Fruit fly (Drosophila melanogaster) whole organism, pupa: ENCODE results near the gene CG6661.

Source experiments
- CG10348 ChIP-seq: fragments of 200-800 bp; sonication (Bioruptor generic); IDR thresholded peaks from 2 replicates; pipeline ENCODE4 v1.3.6; 2022; ENCODE audit warnings: missing biosample characterization, missing genetic modification characterization
- CG12605 ChIP-seq: fragments of 200-800 bp; sonication (Bioruptor generic); IDR thresholded peaks from 2 replicates; pipeline ENCODE4 v1.3.6; 2022; ENCODE audit warnings: missing biosample characterization, missing genetic modification characterization
- CG13204 ChIP-seq: fragments of 200-800 bp; sonication (Bioruptor generic); optimal IDR thresholded peaks from 2 replicates; lab custom pipeline; 2018; ENCODE audit warnings: missing biosample characterization, mild to moderate bottlenecking, missing genetic modification characterization, moderate library complexity
- CG14655 ChIP-seq: fragments of 200-800 bp; sonication (Bioruptor generic); optimal IDR thresholded peaks from 3 replicates; lab custom pipeline; 2017; ENCODE audit warnings: mild to moderate bottlenecking, missing biosample characterization, missing genetic modification reagents, missing genetic modification characterization
- CG15710 ChIP-seq: fragments of 200-800 bp; sonication (Bioruptor generic); optimal IDR thresholded peaks from 2 replicates; lab custom pipeline; 2018; ENCODE audit warnings: missing biosample characterization, mild to moderate bottlenecking, missing genetic modification characterization, moderate library complexity
- CG17806 ChIP-seq: fragments of 200-800 bp; sonication (Bioruptor generic); optimal IDR thresholded peaks from 2 replicates; lab custom pipeline; 2018; ENCODE audit warnings: missing biosample characterization, mild to moderate bottlenecking, missing genetic modification characterization, moderate library complexity
- CG32121 ChIP-seq: fragments of 200-800 bp; sonication (Bioruptor generic); IDR thresholded peaks from 2 replicates; pipeline ENCODE4 v1.3.6; 2022; ENCODE audit warnings: missing biosample characterization, missing genetic modification characterization
- CG34367 ChIP-seq: fragments of 200-800 bp; sonication (Bioruptor generic); optimal IDR thresholded peaks from 2 replicates; lab custom pipeline; 2018; ENCODE audit warnings: missing biosample characterization, mild to moderate bottlenecking, missing genetic modification characterization
- CG4496 ChIP-seq: fragments of 200-800 bp; sonication (Bioruptor generic); IDR thresholded peaks from 3 replicates; pipeline ENCODE4 v1.3.6; 2022; ENCODE audit warnings: missing biosample characterization, missing genetic modification characterization
- CG8159 ChIP-seq: fragments of 200-800 bp; sonication (Bioruptor generic); optimal IDR thresholded peaks from 3 replicates; lab custom pipeline; 2018; ENCODE audit warnings: missing biosample characterization, mild to moderate bottlenecking, missing genetic modification characterization, moderate library complexity
- CG8301 ChIP-seq: fragments of 200-800 bp; sonication (Bioruptor generic); optimal IDR thresholded peaks from 2 replicates; lab custom pipeline; 2018; ENCODE audit warnings: missing biosample characterization, mild to moderate bottlenecking, missing genetic modification characterization
- CG9948 ChIP-seq: fragments of 200-800 bp; sonication (Bioruptor generic); optimal IDR thresholded peaks from 2 replicates; lab custom pipeline; 2018; ENCODE audit warnings: missing biosample characterization, mild to moderate bottlenecking, missing genetic modification characterization, moderate library complexity
- D1 ChIP-seq: fragments of 200-800 bp; sonication (Bioruptor generic); optimal IDR thresholded peaks from 2 replicates; lab custom pipeline; 2018; ENCODE audit warnings: missing biosample characterization, mild to moderate bottlenecking, missing genetic modification characterization, moderate library complexity
- EcR ChIP-seq: fragments of 200-800 bp; sonication (Bioruptor generic); optimal IDR thresholded peaks from 3 replicates; lab custom pipeline; 2019; ENCODE audit warnings: missing biosample characterization, missing genetic modification characterization, mild to moderate bottlenecking, moderate library complexity, missing genetic modification reagents
- Ets98B ChIP-seq: fragments of 200-800 bp; sonication (Bioruptor generic); IDR thresholded peaks from 2 replicates; pipeline ENCODE4 v1.3.6; 2022; ENCODE audit warnings: missing biosample characterization, missing genetic modification characterization
- Pif1A ChIP-seq: fragments of 200-800 bp; sonication (Bioruptor generic); optimal IDR thresholded peaks from 3 replicates; lab custom pipeline; 2016; ENCODE audit warnings: missing biosample characterization, missing genetic modification characterization
- Pif1B ChIP-seq: fragments of 200-800 bp; sonication (Bioruptor generic); optimal IDR thresholded peaks from 3 replicates; lab custom pipeline; 2016; ENCODE audit warnings: missing biosample characterization, missing genetic modification characterization
- Snoo ChIP-seq: fragments of 200-800 bp; sonication (Bioruptor generic); optimal IDR thresholded peaks from 3 replicates; lab custom pipeline; 2017; ENCODE audit warnings: missing biosample characterization, mild to moderate bottlenecking, missing genetic modification characterization, inconsistent platforms
- fd96Ca ChIP-seq: fragments of 200-800 bp; sonication (Bioruptor generic); IDR thresholded peaks from 3 replicates; pipeline ENCODE4 v1.3.6; 2022; ENCODE audit warnings: missing biosample characterization, missing genetic modification characterization
- gl ChIP-seq: fragments of 200-800 bp; sonication (Bioruptor generic); optimal IDR thresholded peaks from 2 replicates; lab custom pipeline; 2018; ENCODE audit warnings: missing biosample characterization, mild to moderate bottlenecking, missing genetic modification characterization
- rn ChIP-seq: fragments of 200-800 bp; sonication (Bioruptor generic); IDR thresholded peaks from 2 replicates; pipeline ENCODE4 v1.3.6; 2022; ENCODE audit warnings: missing biosample characterization, missing genetic modification characterization

The CG6661 gene

DNA sequence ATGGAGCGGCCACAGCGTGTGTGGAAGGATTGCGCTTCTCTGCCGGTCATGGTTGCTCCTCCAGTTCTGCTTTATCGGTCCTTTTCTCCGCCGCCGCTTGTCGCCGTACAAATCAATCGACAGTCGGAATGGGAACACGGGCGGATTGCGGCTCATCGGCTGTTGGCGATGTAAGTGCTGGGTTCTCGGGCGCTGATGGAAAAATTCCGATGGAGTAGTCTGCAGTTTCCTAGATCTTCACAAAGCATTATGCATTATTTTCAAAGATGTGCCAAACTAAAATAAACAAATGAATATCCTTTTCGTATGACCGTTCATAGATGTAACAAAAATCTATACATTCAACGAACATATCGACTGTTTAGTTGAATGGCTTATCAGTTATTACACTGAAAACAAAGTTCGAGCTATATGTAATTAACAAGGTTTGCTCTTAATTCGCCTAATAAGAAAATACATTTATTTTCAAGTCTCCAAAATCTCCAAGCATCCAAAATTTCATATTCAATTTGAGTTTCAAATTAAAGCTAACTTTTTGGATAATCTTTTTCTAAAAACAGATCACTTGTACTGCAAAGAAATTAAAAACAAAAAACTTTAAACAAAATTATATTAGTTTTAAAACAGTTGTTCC lies 15.2 kb downstream of the CG6661 start, which contains the start of gene Neurl4:
Gene Neurl4 (minus strand): TSS at position 273 of the 634 bp plus-strand sequence.
- TF ChIP-seq CG8301 (tag; lab: Kevin White, UChicago): no peak
- TF ChIP-seq CG14655: no peak
- TF ChIP-seq gl (tag; lab: Kevin White, UChicago): peak; percentile 68
- no peak for TF ChIP-seq D1
- peak; percentile 65 for TF ChIP-seq Ets98B
- peak; percentile 84 for TF ChIP-seq CG9948
- TF ChIP-seq CG13204 (GFP tag; lab: Kevin White, UChicago): no peak
- no peak for TF ChIP-seq Pif1A (GFP tag; lab: Kevin White, UChicago)
- peak; percentile 81 for TF ChIP-seq CG34367 (tag; lab: Kevin White, UChicago)
- TF ChIP-seq Snoo: peak; percentile 75
- TF ChIP-seq CG12605: peak; percentile 80
- TF ChIP-seq CG4496: peak; percentile 62; the same call in 2 of the 3 replicates
- peak; percentile 82 for TF ChIP-seq CG32121
- no peak for TF ChIP-seq fd96Ca
- no peak for TF ChIP-seq CG10348 (GFP tag; lab: Robert Waterston, UW)
- TF ChIP-seq CG17806 (tag; lab: Kevin White, UChicago): peak; percentile 89
- no peak for TF ChIP-seq EcR (GFP tag; lab: Kevin White, UChicago)
- TF ChIP-seq CG15710: peak; percentile 81
- TF ChIP-seq, all 21 proteins: peak for 10

DNA sequence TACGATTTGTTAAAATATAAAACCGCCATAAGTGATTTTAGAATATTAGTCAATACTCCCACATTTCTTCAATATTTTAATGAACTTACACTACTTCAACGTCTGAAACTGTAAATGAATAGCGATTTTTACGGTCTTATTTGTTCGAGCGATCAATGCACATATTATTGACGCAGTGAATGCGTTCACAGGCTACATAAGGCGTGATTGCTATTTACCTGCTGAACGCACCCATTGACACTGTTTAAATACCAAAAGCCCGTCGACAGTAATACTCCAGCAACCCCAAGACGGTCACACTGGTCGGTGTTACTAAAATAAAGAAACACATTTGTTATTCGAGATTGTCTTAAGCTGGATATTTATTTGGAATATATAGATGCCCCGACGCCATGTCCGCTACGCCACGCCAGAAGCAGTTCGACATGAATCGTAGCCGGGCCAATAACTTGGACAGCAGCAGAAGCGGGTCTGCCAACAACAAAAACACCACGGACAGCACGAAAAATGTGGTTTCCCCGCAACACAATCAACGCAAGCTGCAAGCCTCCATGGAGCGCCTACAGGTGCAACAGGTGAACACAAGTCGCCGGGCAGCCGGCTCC lies 16.5 kb downstream of the CG6661 start, which contains the start of gene CG6833:
Gene CG6833 (plus strand): TSS at position 263 of the 605 bp plus-strand sequence.
- no peak for TF ChIP-seq CG10348 (GFP tag; lab: Robert Waterston, UW)
- TF ChIP-seq rn (GFP tag; lab: Robert Waterston, UW): peak; percentile 69
- peak; percentile 57; the same call in 1 of the 2 replicates for TF ChIP-seq CG12605
- TF ChIP-seq CG17806 (tag; lab: Kevin White, UChicago): peak; percentile 60
- peak; percentile 54 for TF ChIP-seq CG14655
- peak; percentile 42 for TF ChIP-seq CG15710
- TF ChIP-seq CG32121: peak; percentile 56; the same call in 1 of the 2 replicates
- peak; percentile 35 for TF ChIP-seq Snoo
- no peak for TF ChIP-seq Pif1B (GFP tag; lab: Kevin White, UChicago)
- TF ChIP-seq EcR (GFP tag; lab: Kevin White, UChicago): no peak
- TF ChIP-seq CG8159 (tag; lab: Kevin White, UChicago): peak; percentile 60
- TF ChIP-seq CG8301 (tag; lab: Kevin White, UChicago): peak; percentile 44
- no peak for TF ChIP-seq Pif1A (GFP tag; lab: Kevin White, UChicago)
- TF ChIP-seq fd96Ca: peak; percentile 81
- TF ChIP-seq CG4496: peak; percentile 63; the same call in 2 of the 3 replicates
- peak; percentile 69 for TF ChIP-seq Ets98B
- TF ChIP-seq gl (tag; lab: Kevin White, UChicago): peak; percentile 10
- TF ChIP-seq CG9948: peak; percentile 61
- no peak for TF ChIP-seq CG13204 (GFP tag; lab: Kevin White, UChicago)
- TF ChIP-seq D1: no peak
- no peak for TF ChIP-seq CG34367 (tag; lab: Kevin White, UChicago)
- TF ChIP-seq, all 21 proteins: peak for 14

DNA sequence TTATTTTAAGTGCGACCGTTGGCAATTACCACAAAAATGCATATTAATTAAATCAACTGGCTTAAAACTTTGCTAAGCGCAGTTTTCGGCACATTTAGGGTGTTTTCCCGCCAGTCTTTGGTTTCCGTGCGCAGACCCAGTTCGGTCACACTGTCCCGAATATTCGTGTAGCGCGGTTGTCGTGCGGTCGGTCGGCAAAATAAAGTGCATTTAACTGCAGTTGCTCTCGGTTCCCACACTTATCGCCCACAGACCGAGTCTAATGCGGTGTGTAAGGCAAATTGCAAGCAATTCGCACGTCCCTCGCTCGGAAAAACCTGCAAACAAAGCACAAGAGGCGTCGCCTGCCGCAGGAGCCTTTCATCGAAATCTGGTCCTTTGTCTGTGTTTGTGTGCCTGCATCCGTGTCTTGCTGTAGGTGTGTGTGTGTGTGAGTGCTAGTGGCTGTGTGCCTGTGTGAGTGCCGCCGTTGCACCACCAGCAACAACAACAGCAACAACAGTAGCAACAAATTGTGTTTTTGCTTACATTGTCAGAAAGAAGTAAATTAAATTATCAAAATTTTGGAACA lies 18.6 kb downstream of the CG6661 start, which contains the start of the genes CG13484 and Frl:
Gene CG13484 (minus strand): TSS at position 7 of the 571 bp plus-strand sequence.
Gene Frl (plus strand): TSS at position 143 of the 571 bp plus-strand sequence.
- TF ChIP-seq CG10348 (GFP tag; lab: Robert Waterston, UW) (no peak), CG17806 (tag; lab: Kevin White, UChicago) (peak; percentile 17), Pif1A (GFP tag; lab: Kevin White, UChicago) (no peak), CG14655 (no peak), Pif1B (GFP tag; lab: Kevin White, UChicago) (no peak), CG13204 (GFP tag; lab: Kevin White, UChicago) (peak; percentile 28), Snoo (peak; percentile 30), fd96Ca (no peak), CG34367 (tag; lab: Kevin White, UChicago) (peak; percentile 4), gl (tag; lab: Kevin White, UChicago) (peak; percentile 17), rn (GFP tag; lab: Robert Waterston, UW) (no peak), CG8159 (tag; lab: Kevin White, UChicago) (peak; percentile 33), CG8301 (tag; lab: Kevin White, UChicago) (peak; percentile 18), CG4496 (peak; percentile 65; the same call in 2 of the 3 replicates), CG9948 (no peak), D1 (peak; percentile 27), CG12605 (no peak), CG15710 (no peak), Ets98B (peak; percentile 16; the same call in 1 of the 2 replicates), CG32121 (peak; percentile 29; the same call in 1 of the 2 replicates), EcR (GFP tag; lab: Kevin White, UChicago) (peak; percentile 60)
- TF ChIP-seq, all 21 proteins: peak for 12

DNA sequence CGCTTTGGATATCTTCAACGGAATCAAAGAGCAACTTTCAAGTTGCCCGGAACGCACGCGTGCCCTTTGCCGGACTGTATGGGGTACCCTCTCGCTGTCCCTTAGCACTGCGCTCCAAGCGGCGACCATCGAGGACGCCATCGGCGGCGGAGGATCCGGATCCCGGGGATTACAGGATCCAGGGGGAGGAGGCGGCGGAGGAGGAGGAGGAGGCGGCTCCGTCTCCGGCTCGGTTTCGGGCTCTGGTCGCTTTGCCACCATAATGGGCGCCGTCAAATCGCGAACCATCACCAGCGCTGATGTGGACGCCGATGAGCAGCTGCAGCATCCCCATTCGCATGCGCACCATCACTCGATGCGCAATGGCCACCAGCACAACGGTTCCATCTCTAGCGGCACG lies 19.2 kb downstream of the CG6661 start:
- no peak for TF ChIP-seq rn (GFP tag; lab: Robert Waterston, UW)
- no peak for TF ChIP-seq Snoo
- no peak for TF ChIP-seq EcR (GFP tag; lab: Kevin White, UChicago)
- no peak for TF ChIP-seq fd96Ca
- no peak for TF ChIP-seq CG8301 (tag; lab: Kevin White, UChicago)
- TF ChIP-seq CG12605: no peak
- TF ChIP-seq Pif1B (GFP tag; lab: Kevin White, UChicago): no peak
- no peak for TF ChIP-seq gl (tag; lab: Kevin White, UChicago)
- TF ChIP-seq CG10348 (GFP tag; lab: Robert Waterston, UW): no peak
- TF ChIP-seq Ets98B: no peak
- TF ChIP-seq Pif1A (GFP tag; lab: Kevin White, UChicago): no peak
- no peak for TF ChIP-seq CG8159 (tag; lab: Kevin White, UChicago)
- TF ChIP-seq CG34367 (tag; lab: Kevin White, UChicago): no peak
